Worm (Caenorhabditis elegans) whole organism, L4/young adult: ENCODE data around the gene C30H6.5.

Experiments
- W03F9.2 ChIP-seq: fragments of 150-350 bp; optimal IDR thresholded peaks from 2 replicates; lab custom pipeline; 2014; ENCODE audit warnings: missing biosample characterization, missing genetic modification characterization
- dao-5 ChIP-seq: sonication (generic microtip); optimal IDR thresholded peaks from 2 replicates; lab custom pipeline; 2016; ENCODE audit warnings: missing genotype, missing genetic modification characterization, moderate library complexity, missing compliant biosample characterization
- him-1 ChIP-seq: sonication (generic microtip); optimal IDR thresholded peaks from 2 replicates; lab custom pipeline; 2016; ENCODE audit warnings: missing genotype, missing genetic modification reagents, missing genetic modification characterization, missing compliant biosample characterization

DNA sequence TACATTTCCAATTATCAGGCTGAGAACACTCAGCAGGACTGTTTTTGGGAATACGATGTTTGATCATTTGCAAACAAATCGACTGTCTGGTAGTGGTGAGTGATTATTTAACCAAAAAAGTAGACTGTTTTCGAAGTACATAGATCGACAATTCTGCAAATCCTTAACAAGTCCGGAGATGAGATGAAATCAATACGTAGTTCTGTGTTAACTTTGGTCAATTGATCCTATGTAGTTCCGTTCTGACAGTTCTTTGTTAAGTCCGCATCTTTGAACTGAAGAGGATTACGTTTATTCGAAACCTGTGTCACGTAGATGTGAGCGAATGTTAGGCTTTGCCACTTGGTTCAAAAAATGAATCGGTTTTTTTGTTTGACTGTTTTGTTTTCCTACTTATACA is 20.0 kb upstream of the C30H6.5 start, which contains the start of gene clec-199:
- TF ChIP-seq dao-5 (tag; lab: Kevin White, UChicago), result no peak
- no peak for TF ChIP-seq him-1
- no peak for TF ChIP-seq W03F9.2 (tag; lab: Kevin White, UChicago)
